Worm (Caenorhabditis elegans) whole organism, late embryonic: ENCODE data around the gene srx-97.

Experiments used
- ahr-1 ChIP-seq: sonication (generic microtip); optimal IDR thresholded peaks from 2 replicates; lab custom pipeline; 2016; ENCODE audit warnings: missing genetic modification characterization, missing compliant biosample characterization
- ama-1 ChIP-seq: fragments of 150-350 bp; optimal IDR thresholded peaks from 2 replicates; lab custom pipeline; 2014
- ceh-14 ChIP-seq: sonication (generic microtip); optimal IDR thresholded peaks from 2 replicates; lab custom pipeline; 2016; ENCODE audit warnings: missing genotype, missing genetic modification characterization, missing compliant biosample characterization
- ceh-18 ChIP-seq: sonication (generic microtip); optimal IDR thresholded peaks from 2 replicates; lab custom pipeline; 2016; ENCODE audit warnings: missing genetic modification characterization, missing compliant biosample characterization
- ceh-19 ChIP-seq: fragments of 200-800 bp; sonication (Bioruptor generic); optimal IDR thresholded peaks from 2 replicates; lab custom pipeline; 2018; ENCODE audit warnings: mild to moderate bottlenecking, missing genetic modification characterization, missing compliant biosample characterization
- ceh-2 ChIP-seq: sonication (generic microtip); optimal IDR thresholded peaks from 2 replicates; lab custom pipeline; 2016; ENCODE audit warnings: missing genotype, missing genetic modification characterization, missing compliant biosample characterization
- ceh-22 ChIP-seq: sonication (generic microtip); optimal IDR thresholded peaks from 2 replicates; lab custom pipeline; 2017; ENCODE audit warnings: missing biosample characterization, missing genetic modification characterization
- ceh-24 ChIP-seq: sonication (generic microtip); optimal IDR thresholded peaks from 2 replicates; lab custom pipeline; 2016; ENCODE audit warnings: mild to moderate bottlenecking, missing genetic modification characterization, missing compliant biosample characterization
- ceh-30 ChIP-seq: fragments of 150-350 bp; optimal IDR thresholded peaks from 2 replicates; lab custom pipeline; 2014; ENCODE audit warnings: missing biosample characterization, missing genetic modification characterization
- ceh-31 ChIP-seq: sonication (generic microtip); optimal IDR thresholded peaks from 2 replicates; lab custom pipeline; 2016; ENCODE audit warnings: missing genetic modification characterization, missing compliant biosample characterization
- ceh-45 ChIP-seq: fragments of 200-800 bp; sonication (Bioruptor generic); IDR thresholded peaks from 2 replicates; pipeline ENCODE4 v1.3.6; 2022; ENCODE audit warnings: missing genetic modification reagents, missing genetic modification characterization, missing compliant biosample characterization
- ceh-48 ChIP-seq: sonication (generic microtip); optimal IDR thresholded peaks from 2 replicates; lab custom pipeline; 2016; ENCODE audit warnings: missing genetic modification characterization, inconsistent platforms, missing compliant biosample characterization
- ceh-6 ChIP-seq: fragments of 200-800 bp; sonication (Bioruptor generic); optimal IDR thresholded peaks from 2 replicates; lab custom pipeline; 2018; ENCODE audit warnings: mild to moderate bottlenecking, missing genetic modification characterization, missing compliant biosample characterization
- che-1 ChIP-seq: sonication (generic microtip); optimal IDR thresholded peaks from 2 replicates; lab custom pipeline; 2016; ENCODE audit warnings: mild to moderate bottlenecking, missing genetic modification characterization, missing compliant biosample characterization
- dmd-4 ChIP-seq: sonication (generic microtip); optimal IDR thresholded peaks from 2 replicates; lab custom pipeline; 2016; ENCODE audit warnings: borderline replicate concordance, missing genetic modification characterization, missing compliant biosample characterization
- dve-1 ChIP-seq: sonication (generic microtip); optimal IDR thresholded peaks from 2 replicates; lab custom pipeline; 2017; ENCODE audit warnings: antibody characterized with exemption, mild to moderate bottlenecking, missing genetic modification characterization, missing compliant biosample characterization
- ets-4 ChIP-seq: sonication (generic microtip); optimal IDR thresholded peaks from 2 replicates; lab custom pipeline; 2016; ENCODE audit warnings: missing genetic modification characterization, missing compliant biosample characterization
- eyg-1 ChIP-seq: sonication (generic microtip); optimal IDR thresholded peaks from 2 replicates; lab custom pipeline; 2016; ENCODE audit warnings: missing genotype, missing genetic modification characterization, missing compliant biosample characterization
- fax-1 ChIP-seq: sonication (generic microtip); optimal IDR thresholded peaks from 2 replicates; lab custom pipeline; 2016; ENCODE audit warnings: missing genotype, missing genetic modification characterization, missing compliant biosample characterization
- fkh-10 ChIP-seq: fragments of 150-350 bp; optimal IDR thresholded peaks from 2 replicates; lab custom pipeline; 2014; ENCODE audit warnings: missing biosample characterization, missing genetic modification reagents, missing genetic modification characterization
- fkh-6 ChIP-seq: sonication (generic microtip); optimal IDR thresholded peaks from 2 replicates; lab custom pipeline; 2016; ENCODE audit warnings: missing genetic modification characterization, missing compliant biosample characterization
- hlh-15 ChIP-seq: sonication (generic microtip); optimal IDR thresholded peaks from 2 replicates; lab custom pipeline; 2016; ENCODE audit warnings: missing genetic modification characterization, missing compliant biosample characterization
- hlh-30 ChIP-seq: sonication (generic microtip); optimal IDR thresholded peaks from 2 replicates; lab custom pipeline; 2017; ENCODE audit warnings: antibody characterized with exemption, missing genetic modification characterization, missing compliant biosample characterization; ENCODE audit not compliant: insufficient read depth
- lim-6 ChIP-seq: sonication (generic microtip); optimal IDR thresholded peaks from 2 replicates; lab custom pipeline; 2016; ENCODE audit warnings: missing genetic modification characterization, missing compliant biosample characterization
- mec-3 ChIP-seq: sonication (generic microtip); optimal IDR thresholded peaks from 2 replicates; lab custom pipeline; 2016; ENCODE audit warnings: borderline replicate concordance, missing genetic modification characterization, missing compliant biosample characterization
- npax-4 ChIP-seq: sonication (generic microtip); optimal IDR thresholded peaks from 2 replicates; lab custom pipeline; 2016; ENCODE audit warnings: missing genetic modification characterization, missing compliant biosample characterization
- odd-2 ChIP-seq: sonication (generic microtip); optimal IDR thresholded peaks from 2 replicates; lab custom pipeline; 2017; ENCODE audit warnings: antibody characterized with exemption, mild to moderate bottlenecking, missing genetic modification characterization, missing compliant biosample characterization
- pat-9 ChIP-seq: fragments of 200-800 bp; sonication (Bioruptor generic); optimal IDR thresholded peaks from 2 replicates; lab custom pipeline; 2018; ENCODE audit warnings: mild to moderate bottlenecking, missing genetic modification characterization, moderate library complexity, missing compliant biosample characterization
- pha-2 ChIP-seq: sonication (generic microtip); optimal IDR thresholded peaks from 2 replicates; lab custom pipeline; 2017; ENCODE audit warnings: mild to moderate bottlenecking, missing genetic modification characterization, missing compliant biosample characterization
- pha-4 ChIP-seq: fragments of 150-350 bp; optimal IDR thresholded peaks from 2 replicates; lab custom pipeline; 2018; ENCODE audit warnings: missing biosample characterization, missing genetic modification reagents, missing genetic modification characterization
- pros-1 ChIP-seq: fragments of 150-350 bp; optimal IDR thresholded peaks from 2 replicates; lab custom pipeline; 2014; ENCODE audit warnings: missing biosample characterization, missing genetic modification reagents, missing genetic modification characterization
- ref-2 ChIP-seq: sonication (generic microtip); optimal IDR thresholded peaks from 2 replicates; lab custom pipeline; 2016; ENCODE audit warnings: missing genetic modification characterization, missing compliant biosample characterization
- rnt-1 ChIP-seq: sonication (generic microtip); optimal IDR thresholded peaks from 2 replicates; lab custom pipeline; 2016; ENCODE audit warnings: missing genetic modification characterization, missing compliant biosample characterization
- syd-9 ChIP-seq: sonication (generic microtip); optimal IDR thresholded peaks from 2 replicates; lab custom pipeline; 2016; ENCODE audit warnings: mild to moderate bottlenecking, missing genetic modification characterization, moderate library complexity, missing compliant biosample characterization
- tbx-2 ChIP-seq: sonication (generic microtip); optimal IDR thresholded peaks from 2 replicates; lab custom pipeline; 2016; ENCODE audit warnings: missing genetic modification characterization, missing compliant biosample characterization
- ttx-3 ChIP-seq: sonication (generic microtip); optimal IDR thresholded peaks from 2 replicates; lab custom pipeline; 2016; ENCODE audit warnings: missing genetic modification reagents, missing genetic modification characterization, missing compliant biosample characterization
- unc-42 ChIP-seq: sonication (generic microtip); optimal IDR thresholded peaks from 2 replicates; lab custom pipeline; 2016; ENCODE audit warnings: missing genotype, missing genetic modification characterization, missing compliant biosample characterization
- unc-86 ChIP-seq: sonication (generic microtip); optimal IDR thresholded peaks from 2 replicates; lab custom pipeline; 2016; ENCODE audit warnings: missing genetic modification characterization, missing compliant biosample characterization
- ztf-16 ChIP-seq: sonication (generic microtip); optimal IDR thresholded peaks from 2 replicates; lab custom pipeline; 2017; ENCODE audit warnings: missing genetic modification characterization, missing compliant biosample characterization

srx-97 gene

DNA sequence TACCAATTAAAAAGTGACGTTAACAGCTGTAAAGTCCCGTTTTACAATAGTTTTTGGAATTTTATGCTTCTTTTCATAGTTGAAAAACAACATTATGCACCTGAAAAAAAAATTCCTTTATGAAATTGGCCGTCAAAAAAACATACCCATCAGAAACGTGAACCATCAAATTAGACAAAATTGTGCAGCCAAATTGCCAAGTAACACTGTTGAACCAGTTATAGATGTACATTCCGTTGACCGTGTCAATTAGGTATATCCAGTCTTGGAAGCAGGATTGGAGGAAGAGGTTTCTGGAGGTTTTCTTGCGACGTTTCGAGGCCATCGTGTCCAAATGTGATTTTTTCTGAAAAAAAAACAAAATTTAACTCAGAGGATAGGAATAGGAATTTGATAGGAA lies at the start of gene srx-97:
Gene srx-97 (minus strand): TSS at position 101 of the 400 bp plus-strand sequence.
- no peak for TF ChIP-seq unc-86 (tag; lab: Kevin White, UChicago)
- TF ChIP-seq ceh-14 (tag; lab: Kevin White, UChicago): no peak
- no peak for TF ChIP-seq ama-1 (lab: Kevin White, UChicago)
- TF ChIP-seq ahr-1 (tag; lab: Kevin White, UChicago): no peak
- TF ChIP-seq eyg-1 (tag; lab: Kevin White, UChicago): no peak
- TF ChIP-seq dmd-4 (tag; lab: Kevin White, UChicago): no peak
- no peak for TF ChIP-seq fkh-6
- TF ChIP-seq ceh-24 (tag; lab: Kevin White, UChicago): no peak
- TF ChIP-seq ceh-48: no peak
- TF ChIP-seq lim-6 (tag; lab: Kevin White, UChicago): no peak
- no peak for TF ChIP-seq ceh-22
- TF ChIP-seq pros-1 (tag; lab: Kevin White, UChicago): no peak
- no peak for TF ChIP-seq ceh-18

DNA sequence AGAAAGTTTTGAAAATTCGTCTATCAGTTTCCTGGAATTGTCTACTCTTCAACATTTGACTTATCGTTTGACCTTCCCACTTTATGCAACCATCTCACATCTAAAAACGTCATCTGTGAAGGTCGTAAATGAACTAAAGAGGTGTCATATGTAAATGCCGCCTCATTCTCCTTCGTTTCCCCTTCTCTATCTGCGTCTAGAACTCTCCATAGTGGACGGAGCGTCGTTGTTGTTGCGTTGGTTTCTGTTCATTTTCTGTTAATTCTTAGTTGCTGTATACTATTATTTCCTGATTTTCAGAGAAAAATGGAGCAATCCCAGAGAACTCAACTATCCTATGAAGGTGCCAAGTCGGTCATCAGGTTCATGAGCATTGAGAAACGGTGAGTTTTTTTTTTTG lies 47.7 kb upstream of the srx-97 start, which contains the start of gene fbxc-52:
Gene fbxc-52 (plus strand): TSS at position 301 of the 400 bp plus-strand sequence.
- TF ChIP-seq fax-1 (tag; lab: Kevin White, UChicago) (no peak), hlh-30 (tag; lab: Kevin White, UChicago) (no peak), mec-3 (tag; lab: Kevin White, UChicago) (no peak), unc-86 (tag; lab: Kevin White, UChicago) (no peak), pha-4 (no peak), pat-9 (tag; lab: Kevin White, UChicago) (no peak), rnt-1 (tag; lab: Kevin White, UChicago) (no peak), ceh-2 (tag; lab: Kevin White, UChicago) (no peak), ceh-31 (no peak), ceh-30 (tag; lab: Kevin White, UChicago) (no peak), ztf-16 (tag; lab: Kevin White, UChicago) (no peak), tbx-2 (no peak), ceh-19 (GFP tag; lab: Kevin White, UChicago) (no peak), fkh-10 (GFP tag; lab: Kevin White, UChicago) (no peak), ceh-6 (GFP tag; lab: Kevin White, UChicago) (no peak), ets-4 (tag; lab: Kevin White, UChicago) (no peak)
- TF ChIP-seq, all 69 proteins: peak for 0

DNA sequence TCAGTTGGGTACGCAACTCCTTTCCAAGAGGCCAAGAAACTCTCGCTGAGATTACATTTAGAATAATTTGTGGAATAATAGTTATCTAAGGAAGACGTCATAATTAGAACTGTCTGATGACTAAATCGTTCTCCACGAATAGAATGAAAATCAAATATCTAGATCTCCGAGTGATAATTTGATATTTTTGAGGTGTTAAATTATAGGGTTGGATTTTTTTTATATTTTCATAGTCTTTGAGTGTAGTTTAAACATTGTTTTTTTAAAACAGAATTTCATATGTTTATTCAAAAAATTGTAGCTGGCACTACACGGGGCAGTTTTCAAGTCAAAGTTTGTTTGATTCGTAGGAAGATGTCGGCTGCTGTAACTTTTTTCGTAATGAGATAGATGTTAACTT lies 47.2 kb upstream of the srx-97 start, which contains the start of gene srh-99:
Gene srh-99 (minus strand): TSS at position 101 of the 400 bp plus-strand sequence.
- TF ChIP-seq pha-2 (tag; lab: Kevin White, UChicago) (no peak), ceh-6 (GFP tag; lab: Kevin White, UChicago) (no peak), che-1 (no peak), ttx-3 (tag; lab: Kevin White, UChicago) (no peak), ceh-30 (tag; lab: Kevin White, UChicago) (no peak), syd-9 (tag; lab: Kevin White, UChicago) (no peak), ceh-45 (GFP tag; lab: Robert Waterston, UW) (no peak), ztf-16 (tag; lab: Kevin White, UChicago) (no peak), ets-4 (tag; lab: Kevin White, UChicago) (no peak), hlh-30 (tag; lab: Kevin White, UChicago) (no peak), dve-1 (tag; lab: Kevin White, UChicago) (no peak), ceh-19 (GFP tag; lab: Kevin White, UChicago) (no peak), odd-2 (tag; lab: Kevin White, UChicago) (no peak), unc-42 (tag; lab: Kevin White, UChicago) (no peak), npax-4 (tag; lab: Kevin White, UChicago) (no peak), ceh-24 (tag; lab: Kevin White, UChicago) (no peak), ref-2 (no peak), hlh-15 (tag; lab: Kevin White, UChicago) (no peak)
